Worm (Caenorhabditis elegans) whole organism, early embryonic: ENCODE measurements around the gene str-113.

Experiments
- B0310.2 ChIP-seq: sonication (generic microtip); optimal IDR thresholded peaks from 2 replicates; lab custom pipeline; 2016; ENCODE audit warnings: mild to moderate bottlenecking, missing genetic modification characterization, missing compliant biosample characterization
- ama-1 ChIP-seq: fragments of 150-350 bp; optimal IDR thresholded peaks from 2 replicates; lab custom pipeline; 2014
- flt-1 ChIP-seq: fragments of 200-800 bp; sonication (Bioruptor generic); IDR thresholded peaks from 2 replicates; pipeline ENCODE4 v1.3.6; 2022; ENCODE audit warnings: missing genetic modification characterization, missing compliant biosample characterization
- hmbx-1 ChIP-seq: sonication (generic microtip); optimal IDR thresholded peaks from 2 replicates; lab custom pipeline; 2016; ENCODE audit warnings: mild to moderate bottlenecking, missing genetic modification characterization, missing compliant biosample characterization
- hmg-4 ChIP-seq: fragments of 200-800 bp; sonication (Bioruptor generic); optimal IDR thresholded peaks from 2 replicates; lab custom pipeline; 2018; ENCODE audit warnings: mild to moderate bottlenecking, missing genetic modification characterization, missing compliant biosample characterization
- pes-1 ChIP-seq: fragments of 200-800 bp; sonication (Bioruptor generic); IDR thresholded peaks from 2 replicates; pipeline ENCODE4 v1.3.6; 2022; ENCODE audit warnings: missing genetic modification reagents, missing genetic modification characterization, missing compliant biosample characterization
- scrt-1 ChIP-seq: fragments of 200-800 bp; sonication (Bioruptor generic); IDR thresholded peaks from 2 replicates; pipeline ENCODE4 v1.3.6; 2022; ENCODE audit warnings: missing genetic modification characterization, missing compliant biosample characterization
- sea-1 ChIP-seq: fragments of 200-800 bp; sonication (Bioruptor generic); conservative IDR thresholded peaks from 2 replicates; pipeline ENCODE4 v1.3.6; 2022; ENCODE audit warnings: missing genetic modification characterization, missing compliant biosample characterization

DNA sequence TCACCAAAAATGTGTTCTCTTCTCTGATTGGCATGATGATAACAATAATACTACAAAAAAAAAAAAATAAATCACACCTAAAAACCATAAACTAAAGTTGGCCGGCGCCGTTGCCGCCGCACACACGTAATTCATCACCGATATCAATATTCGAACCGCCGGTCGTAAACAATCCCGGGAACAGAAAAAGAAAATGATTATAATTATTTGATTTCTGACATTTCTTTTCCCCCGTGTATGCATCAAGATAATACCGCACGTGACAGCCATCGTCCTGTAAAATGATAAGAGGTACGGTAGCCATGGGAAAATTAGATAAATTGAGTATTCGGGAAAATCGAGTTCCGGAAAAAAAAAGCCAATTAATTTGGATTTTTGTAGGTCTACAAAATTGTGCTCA is 30.3 kb upstream of the str-113 start:
- TF ChIP-seq ama-1 (lab: Kevin White, UChicago), result no peak
- TF ChIP-seq hmg-4 (GFP tag; lab: Kevin White, UChicago), result no peak
- no peak for TF ChIP-seq scrt-1 (GFP tag; lab: Robert Waterston, UW)
- no peak for TF ChIP-seq flt-1 (GFP tag; lab: Robert Waterston, UW)
- TF ChIP-seq sea-1, result no peak
- no peak for TF ChIP-seq pes-1 (GFP tag; lab: Robert Waterston, UW)
- TF ChIP-seq B0310.2, result no peak
- TF ChIP-seq hmbx-1 (tag; lab: Kevin White, UChicago), result no peak
